Fruit fly (Drosophila melanogaster): ENCODE measurements around the gene ss.

ss gene

DNA sequence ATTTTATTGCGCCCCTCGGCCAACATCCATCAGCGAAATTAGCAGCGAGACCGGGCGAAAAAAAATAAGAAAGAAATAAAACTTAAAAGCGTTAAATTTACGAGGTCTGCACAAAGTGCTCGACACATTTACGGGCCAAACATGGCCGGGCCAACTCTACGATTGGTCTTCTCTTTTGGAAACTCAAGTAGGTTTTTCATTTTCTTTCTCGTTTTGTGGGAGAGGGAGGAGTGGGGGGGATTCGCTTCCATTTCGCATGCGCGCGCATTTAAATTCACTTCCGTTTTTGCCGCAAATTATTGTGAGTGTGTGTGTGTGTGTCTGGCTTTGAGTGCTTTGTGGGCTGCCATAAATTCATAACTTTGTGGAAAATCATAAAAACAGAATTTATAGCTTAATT lies 24.0 kb upstream of the ss start:
- no peak for TF ChIP-seq CG17801 (GFP tag; optimal IDR thresholded peaks at IDR 0.05; ENCODE audit: partially characterized antibody)

DNA sequence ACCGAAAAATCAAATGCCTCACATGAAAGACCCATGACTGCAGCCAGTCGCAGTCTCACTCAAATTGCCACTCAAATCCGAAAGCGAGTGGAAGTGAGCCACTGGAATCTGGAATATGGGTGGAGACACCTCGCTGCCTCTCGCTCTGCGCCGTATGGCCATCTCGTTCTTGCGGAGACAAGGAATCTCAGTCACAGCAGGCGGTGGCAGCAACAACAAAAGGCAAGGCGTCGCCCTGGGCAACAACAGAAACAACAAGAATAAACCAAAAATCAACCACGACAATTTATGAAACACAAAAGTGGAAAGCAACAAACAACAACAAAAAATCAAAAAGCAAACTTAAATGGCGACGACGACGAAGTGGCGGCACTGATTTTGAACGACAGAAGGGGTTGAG lies 19.8 kb upstream of the ss start:
- TF ChIP-seq CG17801 (GFP tag; optimal IDR thresholded peaks at IDR 0.05; ENCODE audit: partially characterized antibody), result no peak

DNA sequence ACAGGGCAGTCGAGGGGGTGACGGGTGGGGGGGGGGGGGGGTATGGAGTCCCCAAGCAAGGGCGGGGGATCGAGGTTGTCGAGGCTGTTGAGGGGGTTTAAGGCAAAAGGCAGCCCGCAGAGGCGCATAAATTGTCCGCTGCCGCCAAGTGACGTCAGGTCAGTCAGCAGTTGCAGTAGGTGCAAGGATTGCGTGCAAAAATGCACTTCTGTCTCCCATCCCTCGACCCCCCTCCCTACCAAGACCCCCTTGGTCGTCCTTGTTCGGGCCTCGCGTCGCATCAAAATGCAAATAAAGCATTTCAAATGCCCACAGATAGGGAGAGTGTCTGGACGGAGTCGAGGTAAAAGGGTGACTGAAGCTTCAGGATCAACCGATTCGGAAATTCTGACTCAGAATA lies 13.0 kb upstream of the ss start:
- TF ChIP-seq CG17801 (GFP tag; optimal IDR thresholded peaks at IDR 0.05; ENCODE audit: partially characterized antibody), result no peak

DNA sequence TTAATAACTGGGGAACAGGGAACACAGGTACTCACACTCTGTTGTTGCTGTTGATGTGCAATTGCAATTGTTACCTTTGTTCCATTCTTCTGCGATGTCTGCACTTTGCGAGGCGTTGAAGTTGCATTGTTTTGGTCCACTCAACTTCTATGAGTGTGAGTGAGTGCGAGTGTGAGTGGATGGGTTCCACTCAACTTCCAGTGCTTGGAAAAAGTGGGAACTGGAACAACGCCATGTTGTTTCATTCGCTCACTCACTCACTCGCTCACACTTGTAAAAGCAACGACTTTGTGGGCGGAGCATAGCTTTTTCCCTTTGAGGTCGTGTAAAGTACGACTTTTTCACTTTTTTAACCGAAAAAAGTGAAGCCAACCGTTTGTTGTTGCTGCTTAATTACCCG lies 10.2 kb upstream of the ss start:
- TF ChIP-seq CG17801 (GFP tag; optimal IDR thresholded peaks at IDR 0.05; ENCODE audit: partially characterized antibody), result no peak

DNA sequence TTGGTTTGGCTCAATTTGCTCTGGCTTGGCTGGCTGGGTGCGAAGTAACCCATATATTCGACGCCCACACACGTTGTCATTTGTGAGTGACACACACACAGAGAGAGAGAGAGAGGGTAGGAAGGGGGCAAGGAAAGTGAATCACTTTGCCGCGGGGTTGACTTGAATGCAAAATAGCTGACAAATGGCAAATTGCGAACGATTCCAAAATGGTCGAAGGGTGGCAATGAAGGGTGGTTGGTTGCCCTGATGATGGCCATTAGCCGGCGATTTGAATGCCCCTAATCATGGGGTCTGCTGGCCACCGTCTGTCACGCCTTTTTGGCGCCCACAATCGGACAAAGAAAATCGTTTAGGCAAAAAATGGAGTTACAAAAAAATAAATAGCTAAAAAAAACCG lies 7.2 kb upstream of the ss start:
- no peak for TF ChIP-seq CG17801 (GFP tag; optimal IDR thresholded peaks at IDR 0.05; ENCODE audit: partially characterized antibody)

DNA sequence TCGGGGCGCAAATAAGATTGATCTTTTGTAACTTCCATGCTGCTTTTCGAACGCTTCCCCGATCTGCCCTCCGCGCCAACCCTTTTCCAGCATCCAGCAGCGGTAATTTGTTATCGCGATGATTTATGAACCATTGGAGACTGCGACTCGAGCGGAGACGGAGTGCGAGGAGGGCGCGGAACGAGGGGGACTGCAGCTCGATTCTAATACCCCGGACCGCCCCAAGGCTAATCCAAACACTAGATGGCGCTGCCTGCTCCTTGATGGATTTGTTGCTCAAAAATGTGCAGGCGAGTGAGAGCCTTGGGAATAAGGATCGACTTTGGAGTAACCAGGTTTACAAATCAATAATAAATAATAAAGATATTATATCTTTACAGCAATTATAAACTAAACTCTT lies 4.9 kb upstream of the ss start:
- TF ChIP-seq CG17801 (GFP tag; optimal IDR thresholded peaks at IDR 0.05; ENCODE audit: partially characterized antibody), result no peak

DNA sequence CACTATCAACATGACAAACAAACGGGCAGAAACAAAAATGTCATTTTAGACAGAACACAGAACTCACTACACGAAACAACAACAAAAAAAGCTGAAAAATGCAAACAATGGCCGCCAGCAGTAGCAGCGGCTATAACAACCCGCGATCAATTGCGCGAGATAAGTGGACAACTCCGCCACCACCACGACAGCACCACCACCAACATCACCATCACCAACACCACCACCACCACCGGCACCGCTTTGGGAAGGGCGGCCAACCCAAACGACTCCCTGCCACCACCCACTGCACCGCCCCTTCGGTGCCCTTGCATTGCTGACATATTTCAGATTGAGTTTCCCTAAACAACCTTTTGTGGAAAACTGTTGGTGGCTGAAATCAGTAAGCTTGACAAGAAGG lies 3.1 kb upstream of the ss start:
- TF ChIP-seq CG17801 (GFP tag; optimal IDR thresholded peaks at IDR 0.05; ENCODE audit: partially characterized antibody), result no peak

DNA sequence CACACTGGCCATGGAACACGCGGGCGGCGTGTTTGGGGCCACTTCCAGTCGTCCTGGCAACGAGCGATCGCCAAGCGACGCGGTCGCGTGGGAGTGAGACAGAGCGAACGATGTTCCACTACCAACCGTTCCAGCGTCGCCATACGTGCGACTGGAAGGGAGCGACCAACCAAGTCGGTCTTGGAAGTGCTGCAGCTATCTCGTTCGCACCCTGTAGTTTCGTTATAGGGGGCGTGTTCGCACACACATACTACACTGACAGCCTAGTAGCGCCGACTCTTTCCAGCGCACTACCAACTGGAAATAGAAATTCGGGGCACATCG lies 206 bp upstream of the ss start:
- TF ChIP-seq CG17801 (GFP tag; optimal IDR thresholded peaks at IDR 0.05; ENCODE audit: partially characterized antibody), result no peak

DNA sequence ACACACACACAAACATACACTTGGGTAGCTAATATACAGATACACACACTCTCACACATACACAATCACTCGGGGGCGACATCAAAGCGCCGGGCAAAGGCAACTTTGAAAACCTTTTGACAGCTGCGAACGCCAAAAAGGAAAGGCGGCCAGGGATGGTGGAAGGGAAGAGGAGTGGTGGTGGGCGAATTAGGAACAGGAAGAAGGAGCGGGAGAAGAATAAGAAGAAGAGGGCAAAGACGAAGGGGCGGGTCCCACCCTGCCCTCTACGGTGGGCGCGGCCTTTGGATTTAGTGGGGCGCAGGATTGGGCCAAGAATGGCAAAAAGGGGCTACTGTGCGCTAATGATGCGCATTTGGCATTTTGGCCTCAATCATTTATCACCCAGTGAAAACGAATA lies 6.9 kb downstream of the ss start:
- TF ChIP-seq CG17801 (GFP tag; optimal IDR thresholded peaks at IDR 0.05; ENCODE audit: partially characterized antibody), result no peak

DNA sequence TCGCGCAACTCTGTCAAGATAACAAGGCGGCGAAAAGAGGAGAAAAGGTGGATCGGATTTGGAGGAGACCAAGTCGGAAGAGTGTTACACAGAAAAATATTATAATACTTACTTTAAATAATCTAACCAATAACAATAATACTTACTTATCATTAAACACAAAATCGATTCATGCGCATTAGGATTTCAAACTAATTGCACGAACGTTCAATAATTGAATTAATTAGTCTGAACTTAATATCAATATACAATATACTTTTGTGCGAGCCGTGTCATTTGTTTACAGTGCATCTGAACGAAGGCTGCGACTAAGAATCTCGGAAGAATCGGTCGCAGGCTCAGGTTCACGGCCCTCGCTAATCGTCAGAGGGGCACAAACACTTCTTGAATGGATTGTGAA lies 8.0 kb downstream of the ss start:
- no peak for TF ChIP-seq CG17801 (GFP tag; optimal IDR thresholded peaks at IDR 0.05; ENCODE audit: partially characterized antibody)

DNA sequence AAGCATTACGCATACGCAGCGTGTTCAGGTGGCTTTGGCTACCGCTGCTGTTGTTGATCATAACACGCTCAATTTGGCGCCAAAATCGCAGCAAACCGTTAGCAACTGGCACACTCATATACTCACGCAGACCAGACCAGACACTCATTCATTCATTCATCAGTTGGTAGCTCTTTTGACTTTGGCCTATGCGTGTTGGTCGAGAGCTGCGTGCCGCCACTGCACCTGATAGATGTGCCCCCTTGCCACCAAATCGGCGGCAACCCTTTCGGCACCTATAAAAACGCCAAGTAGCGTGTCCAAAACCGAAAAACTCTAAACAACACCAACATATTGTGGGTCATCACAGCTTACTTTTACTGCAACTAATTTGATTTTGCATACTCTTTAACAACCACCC lies 9.0 kb downstream of the ss start:
- no peak for TF ChIP-seq CG17801 (GFP tag; optimal IDR thresholded peaks at IDR 0.05; ENCODE audit: partially characterized antibody)

DNA sequence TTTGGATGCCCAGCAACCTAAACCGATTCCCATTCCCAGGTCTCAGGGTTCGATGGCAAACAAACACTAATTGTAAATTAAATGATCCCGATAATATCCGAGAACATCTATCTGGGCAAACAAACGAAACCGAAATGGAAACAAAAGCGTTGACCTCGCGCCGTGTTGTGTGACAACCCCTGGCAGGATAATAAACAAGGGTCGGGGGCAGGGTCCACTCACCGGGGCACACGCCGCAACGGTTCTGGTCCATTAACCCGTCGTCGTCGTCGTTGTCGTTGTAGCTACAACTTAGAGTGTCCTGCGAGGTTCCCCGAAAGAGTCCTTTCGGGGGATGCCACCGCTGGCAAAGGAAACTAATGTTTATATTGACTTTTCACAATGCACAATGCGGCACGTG lies 14.4 kb downstream of the ss start:
- no peak for TF ChIP-seq CG17801 (GFP tag; optimal IDR thresholded peaks at IDR 0.05; ENCODE audit: partially characterized antibody)

DNA sequence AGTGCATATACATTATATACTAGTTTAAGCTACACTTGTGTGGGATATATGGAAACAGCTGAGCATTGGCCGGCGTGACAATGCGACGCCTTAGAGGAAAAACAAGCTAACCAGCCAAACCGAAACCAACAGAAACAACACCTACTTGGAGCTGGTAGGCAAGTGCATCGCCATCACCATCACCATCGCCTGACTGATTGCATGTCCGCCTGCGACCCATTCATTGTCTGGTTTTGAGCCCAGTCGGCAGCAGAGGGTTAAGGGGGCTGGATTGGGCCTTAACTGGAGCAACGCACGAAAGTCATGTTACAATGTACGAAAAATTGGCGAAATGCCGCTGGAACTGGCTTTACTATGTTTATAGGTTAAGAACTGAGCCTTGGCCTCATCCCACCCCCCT lies 16.5 kb downstream of the ss start:
- TF ChIP-seq CG17801 (GFP tag; optimal IDR thresholded peaks at IDR 0.05; ENCODE audit: partially characterized antibody), result no peak

DNA sequence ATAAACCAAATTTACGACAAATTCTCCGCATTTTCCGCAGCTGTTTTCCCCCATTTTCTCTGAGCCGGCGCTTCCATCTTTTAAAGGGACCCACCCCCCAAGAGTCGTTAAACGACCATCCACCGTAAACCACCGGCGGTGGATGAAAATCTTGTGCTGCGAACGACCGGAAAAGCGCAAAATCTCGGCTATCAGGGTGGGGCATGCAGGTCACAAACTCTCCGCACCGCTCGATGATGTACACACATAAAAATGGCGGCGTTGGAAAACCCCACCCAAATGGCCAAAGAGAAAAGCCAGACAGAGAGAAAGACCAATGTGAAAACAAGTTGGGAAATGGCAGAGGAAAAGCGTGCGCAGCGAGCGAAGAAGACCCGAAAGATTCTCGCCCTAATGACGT lies 17.9 kb downstream of the ss start:
- TF ChIP-seq CG17801 (GFP tag; optimal IDR thresholded peaks at IDR 0.05; ENCODE audit: partially characterized antibody), result no peak

DNA sequence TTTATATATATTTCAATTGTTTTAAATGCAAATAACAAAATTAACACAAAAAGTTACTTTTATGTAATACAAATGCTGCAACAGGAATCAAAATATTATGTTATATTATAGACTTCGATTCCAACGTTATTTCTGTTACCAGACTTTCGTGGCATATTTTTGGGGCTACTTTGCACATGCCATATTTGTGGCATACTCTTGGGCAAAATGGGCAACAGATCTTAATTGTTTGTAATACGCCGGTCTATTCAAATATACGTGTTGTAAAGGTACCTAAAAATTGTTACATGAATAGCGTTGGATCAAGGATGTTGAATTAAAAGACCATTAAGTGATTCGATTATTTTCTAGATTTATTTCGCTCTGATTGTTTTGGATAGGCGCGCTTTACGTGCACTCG lies 29.4 kb downstream of the ss start:
- TF ChIP-seq CG17801 (GFP tag; optimal IDR thresholded peaks at IDR 0.05; ENCODE audit: partially characterized antibody), result no peak

DNA sequence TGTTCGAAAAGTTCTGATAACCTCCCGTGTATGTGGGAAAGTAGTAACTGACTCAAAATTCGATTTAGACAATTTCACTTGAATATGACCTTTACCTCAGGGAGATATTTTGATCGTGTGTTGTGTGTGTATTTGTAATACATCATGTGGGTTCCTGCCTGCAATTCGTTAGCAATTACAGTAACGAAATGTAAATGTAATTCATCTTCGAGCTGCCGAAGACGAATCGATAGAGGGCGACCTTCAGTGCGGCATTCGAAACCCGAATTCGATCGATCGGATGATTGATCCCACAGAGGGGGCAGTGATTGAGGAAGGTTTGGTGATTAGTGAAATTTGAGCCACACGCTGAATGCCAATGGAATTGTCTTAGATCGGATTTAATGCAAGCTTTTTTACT lies 33.1 kb downstream of the ss start, which contains the start of gene CG10317:
TSS of gene CG10317 (minus strand) at position 101 of the 400 bp plus-strand sequence.
- no peak for TF ChIP-seq CG17801 (GFP tag; optimal IDR thresholded peaks at IDR 0.05; ENCODE audit: partially characterized antibody)

DNA sequence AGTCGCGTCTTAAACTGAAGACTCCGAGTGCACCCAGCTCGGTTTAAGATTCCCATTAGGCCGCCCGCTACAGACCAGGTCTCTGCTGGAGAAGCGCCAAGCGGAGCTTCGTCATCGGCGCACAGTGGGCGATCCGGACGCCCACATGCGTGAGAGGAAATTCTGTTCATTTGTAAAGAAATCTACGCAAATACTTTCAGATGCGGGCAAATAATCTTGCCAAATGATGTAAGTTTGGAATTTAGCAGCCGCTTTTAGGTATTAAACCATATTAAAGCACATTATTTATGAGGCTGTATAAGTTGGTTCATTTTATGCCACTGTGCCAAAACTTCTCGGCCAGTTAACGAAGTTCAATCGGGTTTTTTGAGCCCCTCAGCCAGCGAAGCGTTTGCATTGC lies 35.2 kb downstream of the ss start, which contains the start of gene js:
TSS of gene js (minus strand) at position 19 of the 400 bp plus-strand sequence.
- no peak for TF ChIP-seq CG17801 (GFP tag; optimal IDR thresholded peaks at IDR 0.05; ENCODE audit: partially characterized antibody)

DNA sequence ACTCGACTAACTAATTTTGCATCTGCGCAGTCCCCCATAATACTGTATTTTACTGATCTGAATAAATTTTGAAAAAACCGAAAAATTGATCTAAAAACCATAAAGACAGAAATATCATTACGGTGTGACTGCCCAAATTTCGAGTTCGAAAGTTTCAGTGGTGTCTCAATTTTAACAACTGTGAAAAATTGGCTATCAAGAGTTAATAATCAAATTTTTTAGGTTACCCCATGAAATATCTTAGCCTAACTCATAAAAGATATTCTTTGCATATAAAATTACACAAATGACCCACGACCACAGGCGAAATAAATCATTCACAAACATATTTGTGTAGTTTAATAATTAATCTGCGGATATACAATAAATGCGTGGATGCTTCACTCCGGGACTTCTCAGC lies 43.5 kb downstream of the ss start, which contains the start of gene CG42446:
TSS of gene CG42446 (minus strand) at position 101 of the 400 bp plus-strand sequence.
- no peak for TF ChIP-seq CG17801 (GFP tag; optimal IDR thresholded peaks at IDR 0.05; ENCODE audit: partially characterized antibody)
